Fruit fly (Drosophila melanogaster) whole organism, embryonic: ENCODE data around the gene fbl.

ENCODE experiments used
- B-H1 ChIP-seq: fragments of 200-800 bp; sonication (Bioruptor generic); IDR thresholded peaks from 3 replicates; pipeline ENCODE4 v1.3.6; 2022; ENCODE audit warnings: missing biosample characterization, missing genetic modification characterization
- BtbVII ChIP-seq: fragments of 200-800 bp; sonication (Bioruptor generic); optimal IDR thresholded peaks from 3 replicates; lab custom pipeline; 2017; ENCODE audit warnings: missing biosample characterization, mild to moderate bottlenecking, missing genetic modification characterization
- C15 ChIP-seq: fragments of 200-800 bp; sonication (Bioruptor generic); IDR thresholded peaks from 3 replicates; pipeline ENCODE4 v1.3.6; 2022; ENCODE audit warnings: missing biosample characterization, missing genetic modification characterization
- CG10147 ChIP-seq: fragments of 200-800 bp; sonication (Bioruptor generic); optimal IDR thresholded peaks from 2 replicates; lab custom pipeline; 2019; ENCODE audit warnings: missing biosample characterization, mild to moderate bottlenecking, missing genetic modification characterization, moderate library complexity
- CG10209 ChIP-seq: fragments of 200-800 bp; sonication (Bioruptor generic); optimal IDR thresholded peaks from 3 replicates; lab custom pipeline; 2017; ENCODE audit warnings: missing biosample characterization, mild to moderate bottlenecking, missing genetic modification characterization, missing genetic modification reagents
- CG10462 ChIP-seq: fragments of 200-800 bp; sonication (Bioruptor generic); optimal IDR thresholded peaks from 2 replicates; lab custom pipeline; 2016; ENCODE audit warnings: missing biosample characterization, missing genetic modification characterization
- CG13775 ChIP-seq: fragments of 200-800 bp; sonication (Bioruptor generic); optimal IDR thresholded peaks from 3 replicates; lab custom pipeline; 2017; ENCODE audit warnings: missing biosample characterization, mild to moderate bottlenecking, missing genetic modification characterization
- CG1647 ChIP-seq: fragments of 200-800 bp; sonication (Bioruptor generic); optimal IDR thresholded peaks from 3 replicates; lab custom pipeline; 2016; ENCODE audit warnings: missing biosample characterization, missing genetic modification characterization
- CG17328 ChIP-seq: fragments of 200-800 bp; sonication (Bioruptor generic); IDR thresholded peaks from 2 replicates; pipeline ENCODE4 v1.3.6; 2022; ENCODE audit warnings: missing biosample characterization, missing genetic modification characterization
- CG17568 ChIP-seq: fragments of 200-800 bp; sonication (Bioruptor generic); optimal IDR thresholded peaks from 2 replicates; lab custom pipeline; 2018; ENCODE audit warnings: missing biosample characterization, mild to moderate bottlenecking, missing genetic modification characterization, moderate library complexity
- CG17612 ChIP-seq: fragments of 200-800 bp; sonication (Bioruptor generic); IDR thresholded peaks from 2 replicates; pipeline ENCODE4 v1.3.6; 2022; ENCODE audit warnings: missing biosample characterization, missing genetic modification characterization
- CG1792 ChIP-seq: fragments of 200-800 bp; sonication (Bioruptor generic); optimal IDR thresholded peaks from 2 replicates; lab custom pipeline; 2016; ENCODE audit warnings: missing biosample characterization, missing genetic modification characterization
- CG18619 ChIP-seq: fragments of 200-800 bp; sonication (Bioruptor generic); optimal IDR thresholded peaks from 3 replicates; lab custom pipeline; 2017; ENCODE audit warnings: missing biosample characterization, mild to moderate bottlenecking, missing genetic modification characterization
- CG3163 ChIP-seq: fragments of 200-800 bp; sonication (Bioruptor generic); optimal IDR thresholded peaks from 3 replicates; lab custom pipeline; 2016; ENCODE audit warnings: missing biosample characterization, missing genetic modification characterization
- CG33213 ChIP-seq: fragments of 200-800 bp; sonication (Bioruptor generic); optimal IDR thresholded peaks from 3 replicates; lab custom pipeline; 2016; ENCODE audit warnings: missing biosample characterization, missing genetic modification characterization
- CG3847 ChIP-seq: fragments of 200-800 bp; sonication (Bioruptor generic); IDR thresholded peaks from 2 replicates; pipeline ENCODE4 v1.3.6; 2022; ENCODE audit warnings: missing biosample characterization, missing genetic modification characterization
- CG6254 ChIP-seq: fragments of 200-800 bp; sonication (Bioruptor generic); optimal IDR thresholded peaks from 3 replicates; lab custom pipeline; 2017; ENCODE audit warnings: mild to moderate bottlenecking, missing biosample characterization, missing genetic modification reagents, missing genetic modification characterization
- CG7987 ChIP-seq: fragments of 200-800 bp; sonication (Bioruptor generic); optimal IDR thresholded peaks from 2 replicates; lab custom pipeline; 2018; ENCODE audit warnings: missing biosample characterization, mild to moderate bottlenecking, missing genetic modification characterization, moderate library complexity
- Chrac-16 ChIP-seq: fragments of 200-800 bp; sonication (Bioruptor generic); optimal IDR thresholded peaks from 3 replicates; lab custom pipeline; 2016; ENCODE audit warnings: missing biosample characterization, missing genetic modification characterization
- Dip2 ChIP-seq: fragments of 200-800 bp; sonication (Bioruptor generic); IDR thresholded peaks from 2 replicates; pipeline ENCODE4 v1.3.6; 2022; ENCODE audit warnings: missing biosample characterization, missing genetic modification characterization
- Doc3 ChIP-seq: fragments of 200-800 bp; sonication (Bioruptor generic); IDR thresholded peaks from 3 replicates; pipeline ENCODE4 v1.3.6; 2022; ENCODE audit warnings: missing biosample characterization, missing genetic modification characterization; ENCODE audit not compliant: partially characterized antibody
- Eip74EF ChIP-seq, 2 experiments: fragments of 200-800 bp in 1 of 2; fragments of >200 bp in 1 of 2; sonication (Bioruptor generic) in 1 of 2; optimal IDR thresholded peaks; 2 replicates each; lab custom pipeline; 2017 to 2019; ENCODE audit warnings: missing biosample characterization in 2 of 2, missing genetic modification characterization in 2 of 2, mild to moderate bottlenecking in 1 of 2, moderate library complexity in 1 of 2
- GATAe ChIP-seq: fragments of 200-800 bp; sonication (Bioruptor generic); conservative IDR thresholded peaks from 2 replicates; pipeline ENCODE4 v1.3.6; 2022; ENCODE audit warnings: missing biosample characterization, missing genetic modification characterization
- HLH54F ChIP-seq: fragments of 200-800 bp; sonication (Bioruptor generic); optimal IDR thresholded peaks from 3 replicates; lab custom pipeline; 2016; ENCODE audit warnings: missing biosample characterization, missing genetic modification characterization
- Hr78 ChIP-seq, 2 experiments: fragments of 200-800 bp in 1 of 2; fragments of >200 bp in 1 of 2; sonication (Bioruptor generic) in 1 of 2; optimal IDR thresholded peaks; 2 replicates each; lab custom pipeline; 2017 to 2019; ENCODE audit warnings: missing biosample characterization in 2 of 2, missing genetic modification characterization in 2 of 2, mild to moderate bottlenecking in 1 of 2, moderate library complexity in 1 of 2
- Lpt ChIP-seq: fragments of >200 bp; optimal IDR thresholded peaks from 2 replicates; lab custom pipeline; 2018; ENCODE audit warnings: missing biosample characterization, missing genetic modification characterization
- Neu2 ChIP-seq: fragments of 200-800 bp; sonication (Bioruptor generic); optimal IDR thresholded peaks from 3 replicates; lab custom pipeline; 2016; ENCODE audit warnings: missing biosample characterization, missing genetic modification characterization, borderline replicate concordance
- Optix ChIP-seq: fragments of 200-800 bp; sonication (Bioruptor generic); IDR thresholded peaks from 3 replicates; pipeline ENCODE4 v1.3.6; 2022; ENCODE audit warnings: missing biosample characterization, missing genetic modification characterization
- Stat92E ChIP-seq, 3 experiments: fragments of >200 bp in 2 of 3; fragments of 200-800 bp in 1 of 3; sonication (Bioruptor generic) in 1 of 3; optimal IDR thresholded peaks; 2 replicates each; lab custom pipeline; 2017 to 2019; ENCODE audit warnings: missing biosample characterization in 3 of 3, missing genetic modification characterization in 3 of 3, mild to moderate bottlenecking in 1 of 3, moderate library complexity in 1 of 3
- bcd ChIP-seq: fragments of 200-800 bp; sonication (Bioruptor generic); optimal IDR thresholded peaks from 2 replicates; lab custom pipeline; 2017; ENCODE audit warnings: missing biosample characterization, mild to moderate bottlenecking, missing genetic modification characterization
- btn ChIP-seq: fragments of 200-800 bp; sonication (Bioruptor generic); optimal IDR thresholded peaks from 2 replicates; lab custom pipeline; 2016; ENCODE audit warnings: missing biosample characterization, missing genetic modification characterization
- cad ChIP-seq: fragments of >200 bp; optimal IDR thresholded peaks from 2 replicates; lab custom pipeline; 2017; ENCODE audit warnings: missing biosample characterization, missing genetic modification characterization
- caup ChIP-seq: fragments of 200-800 bp; sonication (Bioruptor generic); optimal IDR thresholded peaks from 3 replicates; lab custom pipeline; 2017; ENCODE audit warnings: missing biosample characterization, mild to moderate bottlenecking, missing genetic modification characterization, moderate library complexity; ENCODE audit not compliant: severe bottlenecking
- danr ChIP-seq: fragments of 200-800 bp; sonication (Bioruptor generic); IDR thresholded peaks from 2 replicates; pipeline ENCODE4 v1.3.6; 2022; ENCODE audit warnings: missing biosample characterization, missing genetic modification characterization
- ewg ChIP-seq: fragments of 200-800 bp; sonication (Bioruptor generic); optimal IDR thresholded peaks from 3 replicates; lab custom pipeline; 2017; ENCODE audit warnings: mild to moderate bottlenecking, missing biosample characterization, missing genetic modification reagents, missing genetic modification characterization
- fd3F ChIP-seq: fragments of 200-800 bp; sonication (Bioruptor generic); optimal IDR thresholded peaks from 2 replicates; lab custom pipeline; 2018; ENCODE audit warnings: missing biosample characterization, mild to moderate bottlenecking, missing genetic modification characterization, moderate library complexity
- fd64A ChIP-seq: fragments of 200-800 bp; sonication (Bioruptor generic); optimal IDR thresholded peaks from 3 replicates; lab custom pipeline; 2018; ENCODE audit warnings: missing biosample characterization, mild to moderate bottlenecking, missing genetic modification characterization
- ham ChIP-seq: fragments of 200-800 bp; sonication (Bioruptor generic); IDR thresholded peaks from 2 replicates; pipeline ENCODE4 v1.3.6; 2022; ENCODE audit warnings: missing biosample characterization, missing genetic modification characterization
- kah ChIP-seq: fragments of 200-800 bp; sonication (Bioruptor generic); optimal IDR thresholded peaks from 2 replicates; lab custom pipeline; 2018; ENCODE audit warnings: missing biosample characterization, mild to moderate bottlenecking, missing genetic modification characterization
- lmd ChIP-seq: fragments of 200-800 bp; sonication (Bioruptor generic); IDR thresholded peaks from 2 replicates; pipeline ENCODE4 v1.3.6; 2022; ENCODE audit warnings: missing biosample characterization, missing genetic modification characterization
- pan ChIP-seq, 4 experiments: fragments of >200 bp in 3 of 4; fragments of 200-800 bp in 1 of 4; sonication (Bioruptor generic) in 1 of 4; optimal IDR thresholded peaks in 3 of 4; IDR thresholded peaks in 1 of 4; 2 replicates each; pipeline versions ENCODE4 v1.3.6 to Lab custom; 2017 to 2022; ENCODE audit warnings: missing biosample characterization in 2 of 4, missing genetic modification characterization in 2 of 4, mixed read lengths in 1 of 4
- pb ChIP-seq: fragments of 200-800 bp; sonication (Bioruptor generic); optimal IDR thresholded peaks from 3 replicates; lab custom pipeline; 2016; ENCODE audit warnings: missing biosample characterization, missing genetic modification characterization
- tap ChIP-seq: fragments of 200-800 bp; optimal IDR thresholded peaks from 3 replicates; lab custom pipeline; 2019; ENCODE audit warnings: missing biosample characterization, mild to moderate bottlenecking, missing genetic modification characterization, moderate library complexity
- tup ChIP-seq: fragments of 200-800 bp; sonication (Bioruptor generic); optimal IDR thresholded peaks from 2 replicates; lab custom pipeline; 2016; ENCODE audit warnings: missing biosample characterization, mild to moderate bottlenecking, missing genetic modification characterization, moderate library complexity
- yki ChIP-seq: fragments of >200 bp; optimal IDR thresholded peaks from 3 replicates; lab custom pipeline; 2018
- zfh1 ChIP-seq: fragments of 200-800 bp; sonication (Bioruptor generic); IDR thresholded peaks from 3 replicates; pipeline ENCODE4 v1.3.6; 2022; ENCODE audit warnings: missing biosample characterization, missing genetic modification characterization

The fbl gene

dm6 chr3L:20398243-20399222 lies 14.3 kb downstream of the fbl start (continued):
- peak; percentile 83 for TF ChIP-seq tap (tag; lab: Kevin White, UChicago)
- TF ChIP-seq cad (GFP tag; lab: Kevin White, UChicago), result no peak
- TF ChIP-seq Hr78 (GFP tag; optimal IDR thresholded peaks at IDR 0.05; lab: Kevin White, UChicago), result peak in 1 of 2 experiments; percentile 93
- TF ChIP-seq tup (GFP tag; lab: Kevin White, UChicago), result peak; percentile 32
- TF ChIP-seq CG17568 (GFP tag; lab: Kevin White, UChicago), result peak; percentile 76
- peak; percentile 85 for TF ChIP-seq lmd
- TF ChIP-seq yki (lab: Kevin White, UChicago), result no peak
- TF ChIP-seq Stat92E (GFP tag; optimal IDR thresholded peaks at IDR 0.05; lab: Kevin White, UChicago), result peak in 1 of 3 experiments; percentile 46
- peak; percentile 64; the same call in 1 of the 3 replicates for TF ChIP-seq zfh1 (GFP tag; lab: Robert Waterston, UW)
- peak in 1 of 2 experiments; percentile 88 for TF ChIP-seq Eip74EF (GFP tag; optimal IDR thresholded peaks at IDR 0.05; lab: Kevin White, UChicago)
- peak; percentile 93 for TF ChIP-seq kah (GFP tag; lab: Kevin White, UChicago)
- 0 out of 2 replicates have a peak, but pooled peaks have one; percentile 11 for TF ChIP-seq GATAe (GFP tag; lab: Robert Waterston, UW)
- peak; percentile 44 for TF ChIP-seq CG6254
- TF ChIP-seq fd3F, result peak; percentile 86
- TF ChIP-seq CG13775, result peak; percentile 80
- peak; percentile 71 for TF ChIP-seq Chrac-16 (GFP tag; lab: Kevin White, UChicago)
- TF ChIP-seq Doc3, result no peak
- TF ChIP-seq bcd (GFP tag; lab: Kevin White, UChicago), result peak; percentile 89
- peak; percentile 87 for TF ChIP-seq BtbVII
- peak; percentile 47 for TF ChIP-seq CG33213
- TF ChIP-seq CG1792, result peak; percentile 41
- peak; percentile 18 for TF ChIP-seq btn (GFP tag; lab: Kevin White, UChicago)
- peak; percentile 38 for TF ChIP-seq pb (GFP tag; lab: Kevin White, UChicago)
- TF ChIP-seq fd64A (GFP tag; lab: Kevin White, UChicago), result peak; percentile 11
- TF ChIP-seq CG3847 (GFP tag; lab: Robert Waterston, UW), result peak; percentile 73
- peak; percentile 83 for TF ChIP-seq CG10209
- peak; percentile 76 for TF ChIP-seq CG10462 (GFP tag; lab: Kevin White, UChicago)
- TF ChIP-seq C15 (GFP tag; lab: Robert Waterston, UW), result 0 out of 3 replicates have a peak, but pooled peaks have one; percentile 51
- TF ChIP-seq CG1647 (GFP tag; lab: Kevin White, UChicago), result peak; percentile 65
- TF ChIP-seq CG17328 (GFP tag; lab: Robert Waterston, UW), result peak; percentile 62
- peak; percentile 88 for TF ChIP-seq CG18619 (GFP tag; lab: Kevin White, UChicago)
- peak; percentile 83 for TF ChIP-seq caup
- peak; percentile 81 for TF ChIP-seq CG10147 (GFP tag; lab: Kevin White, UChicago)
- TF ChIP-seq ham (GFP tag; lab: Robert Waterston, UW), result peak; percentile 42; the same call in 1 of the 2 replicates
- peak; percentile 65 for TF ChIP-seq HLH54F (GFP tag; lab: Kevin White, UChicago)
- no peak for TF ChIP-seq Neu2 (GFP tag; lab: Kevin White, UChicago)
- peak; percentile 13 for TF ChIP-seq CG3163
- TF ChIP-seq CG7987 (GFP tag; lab: Kevin White, UChicago), result peak; percentile 35
- no peak for TF ChIP-seq pan (optimal IDR thresholded peaks at IDR 0.05; lab: Kevin White, UChicago)
- peak in 1 of 2 experiments; percentile 73 for TF ChIP-seq pan (GFP tag; optimal IDR thresholded peaks at IDR 0.05 in 1 of 2, IDR thresholded peaks at IDR 0.05 in 1 of 2)
- TF ChIP-seq Dip2, result no peak
- TF ChIP-seq B-H1 (GFP tag; lab: Robert Waterston, UW), result peak; percentile 67
- peak; percentile 71 for TF ChIP-seq ewg
- no peak for TF ChIP-seq CG17612
- TF ChIP-seq danr (GFP tag; lab: Robert Waterston, UW), result peak; percentile 57; the same call in 1 of the 2 replicates
- TF ChIP-seq Lpt (GFP tag; lab: Kevin White, UChicago), result no peak
- TF ChIP-seq Optix (GFP tag; lab: Robert Waterston, UW), result 0 out of 3 replicates have a peak, but pooled peaks have one; percentile 21
